Fruit fly (Drosophila melanogaster): ENCODE measurements around the gene Ir62a.

Gene Ir62a

DNA sequence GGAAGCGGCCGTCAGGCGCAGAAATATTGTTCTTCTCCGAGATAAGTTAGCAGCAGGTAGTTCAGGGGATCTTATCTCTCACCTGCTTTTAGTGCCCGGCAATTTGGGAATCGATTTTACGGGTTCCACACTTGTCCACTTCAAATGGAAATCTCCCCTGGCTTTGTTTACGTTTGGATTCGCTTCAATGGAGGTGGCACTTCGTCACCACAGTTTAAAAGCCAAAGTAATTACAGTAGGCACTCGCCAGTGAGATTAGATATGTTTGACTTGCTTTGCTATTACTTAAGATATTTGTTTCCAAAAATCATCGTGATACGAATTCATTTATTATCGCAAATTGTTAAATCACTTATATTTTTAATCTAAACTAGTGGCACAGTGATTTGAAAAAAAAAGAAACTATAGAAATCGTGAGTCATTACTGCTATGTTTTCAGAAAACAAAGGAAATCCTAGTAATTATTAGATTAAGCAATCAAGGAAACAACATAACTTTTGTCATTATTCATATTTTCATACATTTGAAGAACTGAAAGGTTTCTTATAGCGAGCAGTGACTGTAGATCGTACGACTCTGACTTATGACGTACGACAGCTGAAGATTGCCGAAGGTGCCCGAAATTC lies 17.4 kb upstream of the Ir62a start (continued):
- TF ChIP-seq CG13624 (GFP tag; optimal IDR thresholded peaks at IDR 0.05): peak; percentile 62
- no peak for TF ChIP-seq gcm2 (GFP tag; optimal IDR thresholded peaks at IDR 0.05)
- no peak for TF ChIP-seq CG14860 (GFP tag; IDR thresholded peaks at IDR 0.05; ENCODE audit: partially characterized antibody)
- TF ChIP-seq zfh2 (GFP tag; optimal IDR thresholded peaks at IDR 0.05): peak; percentile 69
- TF ChIP-seq CG18011 (GFP tag; optimal IDR thresholded peaks at IDR 0.05): no peak
- no peak for TF ChIP-seq emc (GFP tag; optimal IDR thresholded peaks at IDR 0.05)
- no peak for TF ChIP-seq tup (GFP tag; optimal IDR thresholded peaks at IDR 0.05)
- TF ChIP-seq CG15073 (GFP tag; optimal IDR thresholded peaks at IDR 0.05): no peak
- no peak for TF ChIP-seq Six4 (GFP tag; optimal IDR thresholded peaks at IDR 0.05)
- TF ChIP-seq Dll (GFP tag; IDR thresholded peaks at IDR 0.05; ENCODE audit: partially characterized antibody): no peak
- peak; percentile 41 for TF ChIP-seq CG6765 (GFP tag; optimal IDR thresholded peaks at IDR 0.05)
- TF ChIP-seq sug (tag; optimal IDR thresholded peaks at IDR 0.05): peak; percentile 90
- TF ChIP-seq CG10543 (GFP tag; optimal IDR thresholded peaks at IDR 0.05): peak; percentile 35
- no peak for TF ChIP-seq CG7987 (GFP tag; optimal IDR thresholded peaks at IDR 0.05)
- TF ChIP-seq CG1602 (GFP tag; optimal IDR thresholded peaks at IDR 0.05): peak; percentile 43
- peak; percentile 8; the same call in 1 of the 2 replicates for TF ChIP-seq E2f2 (GFP tag; IDR thresholded peaks at IDR 0.05)
- TF ChIP-seq CoRest (tag; optimal IDR thresholded peaks at IDR 0.05): peak; percentile 70
- no peak for TF ChIP-seq CG10959 (GFP tag; IDR thresholded peaks at IDR 0.05)
- TF ChIP-seq hkb (optimal IDR thresholded peaks at IDR 0.05): no peak
- TF ChIP-seq hkb (GFP tag; IDR thresholded peaks at IDR 0.05): peak; percentile 48; the same call in 1 of the 2 replicates
- TF ChIP-seq ftz-f1 (GFP tag; optimal IDR thresholded peaks at IDR 0.05): no peak
- TF ChIP-seq CG14710 (tag; optimal IDR thresholded peaks at IDR 0.05): peak; percentile 24
- TF ChIP-seq ind (GFP tag; optimal IDR thresholded peaks at IDR 0.05): peak; percentile 62
- no peak for TF ChIP-seq Neu2 (GFP tag; optimal IDR thresholded peaks at IDR 0.05; ENCODE audit: borderline replicate concordance)
- peak; percentile 74 for TF ChIP-seq CG13296 (GFP tag; optimal IDR thresholded peaks at IDR 0.05)
- TF ChIP-seq CG10462 (GFP tag; optimal IDR thresholded peaks at IDR 0.05): no peak
- no peak for TF ChIP-seq Atf3 (GFP tag; optimal IDR thresholded peaks at IDR 0.05)
- TF ChIP-seq Poxn (GFP tag; IDR thresholded peaks at IDR 0.05): no peak
- TF ChIP-seq pum (GFP tag; optimal IDR thresholded peaks at IDR 0.05): peak; percentile 24
- peak; percentile 34 for TF ChIP-seq fu2 (GFP tag; optimal IDR thresholded peaks at IDR 0.05)
- no peak for TF ChIP-seq Doc2 (GFP tag; IDR thresholded peaks at IDR 0.05)
- TF ChIP-seq CG13424 (tag; optimal IDR thresholded peaks at IDR 0.05): peak; percentile 66
- TF ChIP-seq CG17385 (GFP tag; optimal IDR thresholded peaks at IDR 0.05): peak; percentile 70
- TF ChIP-seq H15 (GFP tag; IDR thresholded peaks at IDR 0.05): no peak
- TF ChIP-seq Abd-B (GFP tag; optimal IDR thresholded peaks at IDR 0.05): peak; percentile 2
- peak; percentile 50 for TF ChIP-seq HLH54F (GFP tag; optimal IDR thresholded peaks at IDR 0.05)
- TF ChIP-seq fd3F (GFP tag; optimal IDR thresholded peaks at IDR 0.05): peak; percentile 48
- peak; percentile 41; the same call in 1 of the 2 replicates for TF ChIP-seq CG9215 (GFP tag; IDR thresholded peaks at IDR 0.05)
- no peak for TF ChIP-seq Optix (GFP tag; IDR thresholded peaks at IDR 0.05)
- TF ChIP-seq CG32532 (GFP tag; IDR thresholded peaks at IDR 0.05): peak; percentile 68
- no peak for TF ChIP-seq slp2 (GFP tag; optimal IDR thresholded peaks at IDR 0.05)
- no peak for TF ChIP-seq pzg (GFP tag; optimal IDR thresholded peaks at IDR 0.05)
- no peak for TF ChIP-seq C15 (GFP tag; IDR thresholded peaks at IDR 0.05)
- no peak for TF ChIP-seq Doc3 (GFP tag; IDR thresholded peaks at IDR 0.05; ENCODE audit: partially characterized antibody)
- no peak for TF ChIP-seq ase (GFP tag; IDR thresholded peaks at IDR 0.05)
- TF ChIP-seq Hey (tag; optimal IDR thresholded peaks at IDR 0.05): peak; percentile 24
- peak; percentile 26; the same call in 1 of the 2 replicates for TF ChIP-seq wor (GFP tag; IDR thresholded peaks at IDR 0.05)
- TF ChIP-seq ERR (GFP tag; optimal IDR thresholded peaks at IDR 0.05): peak; percentile 19
- no peak for TF ChIP-seq CG30431 (GFP tag; optimal IDR thresholded peaks at IDR 0.05)
- peak; percentile 10; the same call in 1 of the 2 replicates for TF ChIP-seq wdn (GFP tag; IDR thresholded peaks at IDR 0.05)
- TF ChIP-seq NC2β (GFP tag; optimal IDR thresholded peaks at IDR 0.05): no peak
